Worm (Caenorhabditis elegans): ENCODE data around the gene C02B8.3.

- no peak for TF ChIP-seq unc-39 (tag; optimal IDR thresholded peaks at IDR 0.05)
- no peak for TF ChIP-seq Y55F3AM.14 (GFP tag; optimal IDR thresholded peaks at IDR 0.05)
- TF ChIP-seq ztf-11 (tag; optimal IDR thresholded peaks at IDR 0.05) = no peak
- no peak for TF ChIP-seq nhr-11 (tag; optimal IDR thresholded peaks at IDR 0.05)
- TF ChIP-seq nhr-12 (tag; optimal IDR thresholded peaks at IDR 0.05) = no peak
- no peak for TF ChIP-seq unc-62 (GFP tag; optimal IDR thresholded peaks at IDR 0.05)
- no peak for TF ChIP-seq lin-13 (GFP tag; optimal IDR thresholded peaks at IDR 0.05)
- no peak for TF ChIP-seq ceh-82 (tag; optimal IDR thresholded peaks at IDR 0.05)
- no peak for TF ChIP-seq dmd-4 (tag; optimal IDR thresholded peaks at IDR 0.05)
- TF ChIP-seq unc-55 (GFP tag; optimal IDR thresholded peaks at IDR 0.05) = no peak
- no peak for TF ChIP-seq snpc-4 (tag; optimal IDR thresholded peaks at IDR 0.05)
Observed at ce11 chrX:8139146-8139545, at the start of gene C02B8.3.
